Fruit fly (Drosophila melanogaster) whole organism, embryonic: ENCODE data around the gene mthl11.

Experiments used
- Asciz ChIP-seq: fragments of 200-800 bp; sonication (Bioruptor generic); optimal IDR thresholded peaks from 2 replicates; lab custom pipeline; 2017; ENCODE audit warnings: missing biosample characterization, mild to moderate bottlenecking, missing genetic modification characterization, missing genetic modification reagents
- B-H1 ChIP-seq: fragments of 200-800 bp; sonication (Bioruptor generic); IDR thresholded peaks from 3 replicates; pipeline ENCODE4 v1.3.6; 2022; ENCODE audit warnings: missing biosample characterization, missing genetic modification characterization
- CG11695 ChIP-seq: fragments of 200-800 bp; sonication (Bioruptor generic); IDR thresholded peaks from 3 replicates; pipeline ENCODE4 v1.3.6; 2022; ENCODE audit warnings: missing biosample characterization, missing genetic modification characterization
- CG12219 ChIP-seq: fragments of 200-800 bp; sonication (Bioruptor generic); optimal IDR thresholded peaks from 3 replicates; lab custom pipeline; 2018; ENCODE audit warnings: missing biosample characterization, mild to moderate bottlenecking, missing genetic modification characterization
- CG15479 ChIP-seq: fragments of 200-800 bp; sonication (Bioruptor generic); optimal IDR thresholded peaks from 3 replicates; lab custom pipeline; 2019; ENCODE audit warnings: missing biosample characterization, mild to moderate bottlenecking, missing genetic modification characterization, moderate library complexity
- CG15601 ChIP-seq: fragments of 200-800 bp; sonication (Bioruptor generic); optimal IDR thresholded peaks from 3 replicates; lab custom pipeline; 2019; ENCODE audit warnings: missing biosample characterization, mild to moderate bottlenecking, missing genetic modification characterization, moderate library complexity
- CG16813 ChIP-seq: fragments of 200-800 bp; sonication (Bioruptor generic); IDR thresholded peaks from 3 replicates; pipeline ENCODE4 v1.3.6; 2022; ENCODE audit warnings: missing biosample characterization, missing genetic modification characterization; ENCODE audit not compliant: partially characterized antibody
- CG16815 ChIP-seq: fragments of 200-800 bp; sonication (Bioruptor generic); optimal IDR thresholded peaks from 3 replicates; lab custom pipeline; 2017; ENCODE audit warnings: missing biosample characterization, mild to moderate bottlenecking, missing genetic modification characterization
- CG17361 ChIP-seq: fragments of 200-800 bp; sonication (Bioruptor generic); IDR thresholded peaks from 3 replicates; pipeline ENCODE4 v1.3.6; 2022; ENCODE audit warnings: missing biosample characterization, missing genetic modification characterization
- CG1792 ChIP-seq: fragments of 200-800 bp; sonication (Bioruptor generic); optimal IDR thresholded peaks from 2 replicates; lab custom pipeline; 2016; ENCODE audit warnings: missing biosample characterization, missing genetic modification characterization
- CG2116 ChIP-seq: fragments of 200-800 bp; sonication (Bioruptor generic); optimal IDR thresholded peaks from 3 replicates; lab custom pipeline; 2018; ENCODE audit warnings: missing biosample characterization, mild to moderate bottlenecking, missing genetic modification characterization
- CG2199 ChIP-seq: fragments of 200-800 bp; sonication (Bioruptor generic); IDR thresholded peaks from 3 replicates; pipeline ENCODE4 v1.3.6; 2022; ENCODE audit warnings: missing biosample characterization, missing genetic modification characterization
- CG31441 ChIP-seq: fragments of 200-800 bp; sonication (Bioruptor generic); IDR thresholded peaks from 2 replicates; pipeline ENCODE4 v1.3.6; 2022; ENCODE audit warnings: missing biosample characterization, missing genetic modification characterization
- CG3281 ChIP-seq: fragments of 200-800 bp; sonication (Bioruptor generic); optimal IDR thresholded peaks from 3 replicates; lab custom pipeline; 2017; ENCODE audit warnings: missing biosample characterization, mild to moderate bottlenecking, missing genetic modification characterization
- CG33557 ChIP-seq: fragments of 200-800 bp; sonication (Bioruptor generic); optimal IDR thresholded peaks from 2 replicates; lab custom pipeline; 2019; ENCODE audit warnings: missing biosample characterization, mild to moderate bottlenecking, missing genetic modification characterization, moderate library complexity
- CG3407 ChIP-seq: fragments of 200-800 bp; sonication (Bioruptor generic); optimal IDR thresholded peaks from 2 replicates; lab custom pipeline; 2018; ENCODE audit warnings: missing biosample characterization, mild to moderate bottlenecking, missing genetic modification characterization
- CG4328 ChIP-seq: fragments of 200-800 bp; sonication (Bioruptor generic); optimal IDR thresholded peaks from 3 replicates; lab custom pipeline; 2017; ENCODE audit warnings: missing biosample characterization, missing genetic modification reagents, missing genetic modification characterization
- CG4707 ChIP-seq: fragments of 200-800 bp; sonication (Bioruptor generic); optimal IDR thresholded peaks from 2 replicates; lab custom pipeline; 2018; ENCODE audit warnings: missing biosample characterization, mild to moderate bottlenecking, missing genetic modification characterization, moderate library complexity
- CG7271 ChIP-seq: fragments of 200-800 bp; sonication (Bioruptor generic); optimal IDR thresholded peaks from 2 replicates; lab custom pipeline; 2018; ENCODE audit warnings: missing biosample characterization, mild to moderate bottlenecking, missing genetic modification characterization, moderate library complexity
- CHES-1-like ChIP-seq: fragments of 200-800 bp; sonication (Bioruptor generic); optimal IDR thresholded peaks from 2 replicates; lab custom pipeline; 2016; ENCODE audit warnings: missing biosample characterization, missing genetic modification characterization
- D ChIP-seq, 2 experiments: fragments of 200-800 bp in 1 of 2; fragments of >200 bp in 1 of 2; sonication (Bioruptor generic) in 1 of 2; optimal IDR thresholded peaks; 2 replicates in 1 of 2; 3 replicates in 1 of 2; lab custom pipeline; 2017; ENCODE audit warnings: mild to moderate bottlenecking in 1 of 2, missing biosample characterization in 1 of 2, missing genetic modification characterization in 1 of 2, missing genetic modification reagents in 1 of 2
- E2f1 ChIP-seq: fragments of 200-800 bp; sonication (Bioruptor generic); IDR thresholded peaks from 2 replicates; pipeline ENCODE4 v1.3.6; 2022; ENCODE audit warnings: missing biosample characterization, missing genetic modification characterization
- ERR ChIP-seq: fragments of 200-800 bp; sonication (Bioruptor generic); optimal IDR thresholded peaks from 2 replicates; lab custom pipeline; 2016; ENCODE audit warnings: missing biosample characterization, missing genetic modification characterization
- HLHmδ ChIP-seq: fragments of 200-800 bp; sonication (Bioruptor generic); optimal IDR thresholded peaks from 2 replicates; lab custom pipeline; 2018; ENCODE audit warnings: missing biosample characterization, mild to moderate bottlenecking, missing genetic modification characterization, moderate library complexity
- HmgZ ChIP-seq: fragments of 200-800 bp; sonication (Bioruptor generic); optimal IDR thresholded peaks from 2 replicates; lab custom pipeline; 2018; ENCODE audit warnings: missing biosample characterization, mild to moderate bottlenecking, missing genetic modification characterization
- Hmr ChIP-seq: fragments of 200-800 bp; sonication (Bioruptor generic); optimal IDR thresholded peaks from 3 replicates; lab custom pipeline; 2017; ENCODE audit warnings: mild to moderate bottlenecking, missing biosample characterization, missing genetic modification reagents, missing genetic modification characterization
- Hsf ChIP-seq: fragments of 200-800 bp; sonication (Bioruptor generic); optimal IDR thresholded peaks from 3 replicates; lab custom pipeline; 2016; ENCODE audit warnings: missing biosample characterization, missing genetic modification characterization
- NFAT ChIP-seq: fragments of 200-800 bp; sonication (Bioruptor generic); IDR thresholded peaks from 2 replicates; pipeline ENCODE4 v1.3.6; 2022; ENCODE audit warnings: missing biosample characterization, missing genetic modification characterization
- Ptx1 ChIP-seq: fragments of 200-800 bp; sonication (Bioruptor generic); IDR thresholded peaks from 2 replicates; pipeline ENCODE4 v1.3.6; 2022; ENCODE audit warnings: missing biosample characterization, missing genetic modification characterization
- Ravus ChIP-seq: fragments of 200-800 bp; sonication (Bioruptor generic); IDR thresholded peaks from 2 replicates; pipeline ENCODE4 v1.3.6; 2022; ENCODE audit warnings: missing biosample characterization, missing genetic modification characterization
- Taf1 ChIP-seq: fragments of 200-800 bp; sonication (Bioruptor generic); IDR thresholded peaks from 2 replicates; pipeline ENCODE4 v1.3.6; 2022; ENCODE audit warnings: missing biosample characterization, missing genetic modification characterization
- Xbp1 ChIP-seq: fragments of 200-800 bp; sonication (Bioruptor generic); optimal IDR thresholded peaks from 3 replicates; lab custom pipeline; 2016; ENCODE audit warnings: missing biosample characterization, mild to moderate bottlenecking, missing genetic modification characterization
- ci ChIP-seq: fragments of 200-800 bp; sonication (Bioruptor generic); IDR thresholded peaks from 3 replicates; pipeline ENCODE4 v1.3.6; 2022; ENCODE audit warnings: missing biosample characterization, missing genetic modification characterization
- eve ChIP-seq, 2 experiments: fragments of >200 bp; optimal IDR thresholded peaks; 2 replicates each; lab custom pipeline; 2017; ENCODE audit warnings: missing biosample characterization in 2 of 2, missing genetic modification characterization in 2 of 2
- fd96Cb ChIP-seq: fragments of 200-800 bp; sonication (Bioruptor generic); optimal IDR thresholded peaks from 2 replicates; lab custom pipeline; 2018; ENCODE audit warnings: missing biosample characterization, mild to moderate bottlenecking, missing genetic modification characterization, moderate library complexity
- fu2 ChIP-seq: fragments of 200-800 bp; sonication (Bioruptor generic); optimal IDR thresholded peaks from 2 replicates; lab custom pipeline; 2016; ENCODE audit warnings: missing biosample characterization, missing genetic modification characterization
- grn ChIP-seq: fragments of 200-800 bp; sonication (Bioruptor generic); optimal IDR thresholded peaks from 3 replicates; lab custom pipeline; 2017; ENCODE audit warnings: missing biosample characterization, missing genetic modification characterization
- her ChIP-seq: fragments of 200-800 bp; sonication (Bioruptor generic); optimal IDR thresholded peaks from 2 replicates; lab custom pipeline; 2016; ENCODE audit warnings: missing biosample characterization, missing genetic modification characterization
- nerfin-1 ChIP-seq: fragments of 200-800 bp; sonication (Bioruptor generic); optimal IDR thresholded peaks from 3 replicates; lab custom pipeline; 2019; ENCODE audit warnings: missing biosample characterization, mild to moderate bottlenecking, missing genetic modification characterization, moderate library complexity
- oc ChIP-seq: fragments of 200-800 bp; sonication (Bioruptor generic); optimal IDR thresholded peaks from 2 replicates; lab custom pipeline; 2018; ENCODE audit warnings: missing biosample characterization, mild to moderate bottlenecking, missing genetic modification characterization, moderate library complexity
- ro ChIP-seq: fragments of 200-800 bp; sonication (Bioruptor generic); IDR thresholded peaks from 2 replicates; pipeline ENCODE4 v1.3.6; 2022; ENCODE audit warnings: missing biosample characterization, missing genetic modification characterization
- sens-2 ChIP-seq: fragments of 200-800 bp; sonication (Bioruptor generic); IDR thresholded peaks from 2 replicates; pipeline ENCODE4 v1.3.6; 2022; ENCODE audit warnings: missing biosample characterization, missing genetic modification characterization
- sisA ChIP-seq: fragments of 200-800 bp; sonication (Bioruptor generic); IDR thresholded peaks from 2 replicates; pipeline ENCODE4 v1.3.6; 2022; ENCODE audit warnings: missing biosample characterization, missing genetic modification characterization
- stc ChIP-seq: fragments of 200-800 bp; sonication (Bioruptor generic); IDR thresholded peaks from 2 replicates; pipeline ENCODE4 v1.3.6; 2022; ENCODE audit warnings: missing biosample characterization, missing genetic modification characterization
- tio ChIP-seq: fragments of 200-800 bp; sonication (Bioruptor generic); optimal IDR thresholded peaks from 2 replicates; lab custom pipeline; 2017; ENCODE audit warnings: missing biosample characterization, missing genetic modification characterization, inconsistent platforms
- tll ChIP-seq, 2 experiments: fragments of 200-800 bp in 1 of 2; fragments of >200 bp in 1 of 2; sonication (Bioruptor generic) in 1 of 2; optimal IDR thresholded peaks; 2 replicates each; lab custom pipeline; 2017 to 2019; ENCODE audit warnings: missing biosample characterization in 2 of 2, missing genetic modification characterization in 2 of 2, mild to moderate bottlenecking in 1 of 2, moderate library complexity in 1 of 2
- tna ChIP-seq: fragments of 200-800 bp; sonication (Bioruptor generic); IDR thresholded peaks from 2 replicates; pipeline ENCODE4 v1.3.6; 2022; ENCODE audit warnings: missing biosample characterization, missing genetic modification characterization; ENCODE audit not compliant: partially characterized antibody
- twi ChIP-seq: fragments of 200-800 bp; optimal IDR thresholded peaks from 2 replicates; lab custom pipeline; 2019; ENCODE audit warnings: missing biosample characterization, mild to moderate bottlenecking, missing genetic modification characterization, moderate library complexity
- wor ChIP-seq: fragments of 200-800 bp; sonication (Bioruptor generic); IDR thresholded peaks from 2 replicates; pipeline ENCODE4 v1.3.6; 2022; ENCODE audit warnings: missing biosample characterization, missing genetic modification characterization

The mthl11 gene

DNA sequence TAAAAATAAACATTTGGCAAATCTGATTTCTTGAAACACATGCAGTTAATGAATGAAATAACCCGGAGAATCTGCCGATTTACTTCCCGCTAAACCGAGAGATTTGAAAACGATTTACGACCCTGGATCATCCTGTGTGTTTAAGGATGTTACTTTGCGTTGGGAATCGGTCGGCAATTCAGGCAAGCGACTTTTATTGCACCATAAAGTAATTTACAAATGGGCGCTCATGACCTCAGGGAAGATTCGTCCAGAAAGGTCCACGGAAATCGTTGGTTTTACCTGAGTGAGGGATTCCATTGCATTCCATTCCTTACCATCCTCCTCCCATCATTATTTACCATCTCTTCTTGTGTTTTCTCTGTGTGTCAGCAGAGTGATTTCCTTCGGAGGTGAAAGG, 48.0 kb upstream of the mthl11 start (continued):
- TF ChIP-seq ERR (GFP tag; lab: Kevin White, UChicago), result no peak
- no peak for TF ChIP-seq Taf1 (GFP tag; lab: Robert Waterston, UW)
- no peak for TF ChIP-seq B-H1 (GFP tag; lab: Robert Waterston, UW)
- no peak for TF ChIP-seq HLHmδ (GFP tag; lab: Kevin White, UChicago)
- no peak for TF ChIP-seq nerfin-1 (tag; lab: Kevin White, UChicago)
- TF ChIP-seq CG15479 (GFP tag; lab: Kevin White, UChicago), result peak; percentile 56
- TF ChIP-seq ci (GFP tag; lab: Robert Waterston, UW), result no peak
- TF ChIP-seq CG16815 (GFP tag; lab: Kevin White, UChicago), result no peak
- no peak for TF ChIP-seq CG4328
- peak; percentile 27 for TF ChIP-seq twi (tag; lab: Kevin White, UChicago)
- TF ChIP-seq her, result no peak
- no peak for TF ChIP-seq fu2 (GFP tag; lab: Kevin White, UChicago)
- peak; percentile 92 for TF ChIP-seq CG7271 (tag; lab: Kevin White, UChicago)
- no peak for TF ChIP-seq tna (GFP tag; lab: Robert Waterston, UW)
- TF ChIP-seq fd96Cb (tag; lab: Kevin White, UChicago), result no peak
- no peak for TF ChIP-seq CG15601 (tag; lab: Kevin White, UChicago)
- no peak for TF ChIP-seq sens-2 (GFP tag; lab: Robert Waterston, UW)
- no peak for TF ChIP-seq sisA (GFP tag; lab: Robert Waterston, UW)
- peak in 1 of 2 experiments; percentile 49 for TF ChIP-seq eve (GFP tag; optimal IDR thresholded peaks at IDR 0.05; lab: Kevin White, UChicago)
- TF ChIP-seq wor (GFP tag; lab: Robert Waterston, UW), result no peak
- TF ChIP-seq CG11695, result no peak
- TF ChIP-seq tll (GFP tag; optimal IDR thresholded peaks at IDR 0.05; lab: Kevin White, UChicago), result peak in 1 of 2 experiments; percentile 93
- no peak for TF ChIP-seq D (optimal IDR thresholded peaks at IDR 0.05; lab: Kevin White, UChicago)
- TF ChIP-seq D (GFP tag; optimal IDR thresholded peaks at IDR 0.05; lab: Kevin White, UChicago), result no peak
- TF ChIP-seq Hmr (GFP tag; lab: Kevin White, UChicago), result no peak
- no peak for TF ChIP-seq CG2116 (GFP tag; lab: Kevin White, UChicago)
- no peak for TF ChIP-seq CG3407
- TF ChIP-seq CG17361, result no peak
- TF ChIP-seq ro (GFP tag; lab: Robert Waterston, UW), result no peak

DNA sequence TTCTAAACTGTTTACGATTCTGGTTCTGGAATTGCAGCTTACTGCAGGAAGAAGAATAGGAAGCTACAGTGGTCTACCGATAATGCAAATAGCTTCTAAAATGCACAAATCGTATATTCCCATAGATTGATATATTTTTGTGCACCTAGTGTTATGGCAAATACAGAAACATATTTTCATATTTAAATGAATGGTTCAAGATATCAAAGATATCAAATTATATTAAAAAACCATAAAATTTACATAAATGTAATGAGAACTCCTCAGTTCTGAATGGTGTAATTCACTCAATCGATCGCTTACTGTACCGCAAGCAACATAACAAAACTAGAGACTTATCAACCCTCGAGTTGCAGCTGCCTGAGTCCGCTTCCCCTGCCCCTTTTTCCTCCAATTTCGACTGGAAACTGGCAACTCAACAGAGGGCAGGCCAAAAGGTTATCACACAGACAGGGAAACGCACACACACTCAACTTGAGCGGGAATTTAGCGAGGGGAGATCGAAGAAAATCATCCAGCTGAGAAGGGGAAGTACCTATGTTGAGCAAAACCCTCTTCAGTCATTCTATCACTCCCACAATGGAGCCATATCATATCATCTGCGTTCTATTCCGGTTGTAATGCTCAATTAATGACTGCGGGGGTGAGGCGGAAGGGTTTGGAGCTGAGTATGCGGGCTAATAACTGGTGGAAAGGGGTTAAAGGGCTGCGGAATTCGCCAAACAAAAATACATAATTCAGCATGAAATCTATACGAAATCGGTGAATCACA, 46.7 kb upstream of the mthl11 start:
- TF ChIP-seq CHES-1-like (GFP tag; lab: Kevin White, UChicago) (no peak), CG2199 (GFP tag; lab: Robert Waterston, UW) (no peak), E2f1 (GFP tag; lab: Robert Waterston, UW) (no peak), Asciz (GFP tag; lab: Kevin White, UChicago) (peak; percentile 18), CG12219 (GFP tag; lab: Kevin White, UChicago) (no peak), CG4707 (GFP tag; lab: Kevin White, UChicago) (no peak), CG3407 (peak; percentile 23), Ptx1 (GFP tag; lab: Robert Waterston, UW) (no peak), grn (GFP tag; lab: Kevin White, UChicago) (no peak), NFAT (GFP tag; lab: Robert Waterston, UW) (no peak), CG31441 (GFP tag; lab: Robert Waterston, UW) (no peak), stc (GFP tag; lab: Robert Waterston, UW) (no peak), Xbp1 (GFP tag; lab: Kevin White, UChicago) (peak; percentile 13), CG3281 (no peak), oc (peak; percentile 13), CG1792 (GFP tag; lab: Kevin White, UChicago) (no peak), wor (GFP tag; lab: Robert Waterston, UW) (no peak), CG33557 (peak; percentile 86), tio (GFP tag; lab: Kevin White, UChicago) (no peak), Ravus (GFP tag; lab: Robert Waterston, UW) (no peak), HmgZ (tag; lab: Kevin White, UChicago) (no peak), CG16813 (no peak), Hsf (GFP tag; lab: Kevin White, UChicago) (peak; percentile 1)
